Worm (Caenorhabditis elegans) whole organism, young adult: ENCODE data around the gene F26D10.13.

ENCODE experiments used
- B0035.1 ChIP-seq: sonication (generic microtip); optimal IDR thresholded peaks from 2 replicates; lab custom pipeline; 2016; ENCODE audit warnings: missing genetic modification characterization, mild to moderate bottlenecking, missing compliant biosample characterization, missing genotype, missing genetic modification reagents
- F52B5.7 ChIP-seq: sonication (generic microtip); optimal IDR thresholded peaks from 2 replicates; lab custom pipeline; 2016; ENCODE audit warnings: mild to moderate bottlenecking, missing genetic modification characterization, missing compliant biosample characterization
- F55B11.4 ChIP-seq: sonication (generic microtip); optimal IDR thresholded peaks from 2 replicates; lab custom pipeline; 2016; ENCODE audit warnings: missing compliant biosample characterization, missing genetic modification characterization, borderline replicate concordance; ENCODE audit not compliant: insufficient read depth
- F57A8.1 ChIP-seq: fragments of 200-800 bp; sonication (Bioruptor generic); optimal IDR thresholded peaks from 2 replicates; lab custom pipeline; 2018; ENCODE audit warnings: mild to moderate bottlenecking, missing genetic modification characterization, moderate library complexity, missing compliant biosample characterization
- K12H6.12 ChIP-seq: fragments of 200-800 bp; sonication (Bioruptor generic); optimal IDR thresholded peaks from 2 replicates; lab custom pipeline; 2018; ENCODE audit warnings: mild to moderate bottlenecking, missing genetic modification characterization, missing compliant biosample characterization
- T26A5.8 ChIP-seq: sonication (generic microtip); optimal IDR thresholded peaks from 2 replicates; lab custom pipeline; 2016; ENCODE audit warnings: missing genetic modification characterization, missing compliant biosample characterization
- Y53G8AR.9 ChIP-seq: fragments of 200-800 bp; sonication (Bioruptor generic); conservative IDR thresholded peaks from 2 replicates; pipeline ENCODE4 v1.3.6; 2022; ENCODE audit warnings: missing genetic modification reagents, missing genetic modification characterization, missing compliant biosample characterization
- Y79H2A.3 ChIP-seq: fragments of 200-800 bp; sonication (Bioruptor generic); conservative IDR thresholded peaks from 2 replicates; pipeline ENCODE4 v1.3.6; 2022; ENCODE audit warnings: missing genetic modification reagents, missing genetic modification characterization, missing compliant biosample characterization
- akir-1 ChIP-seq: fragments of 200-800 bp; sonication (Bioruptor generic); optimal IDR thresholded peaks from 2 replicates; lab custom pipeline; 2018; ENCODE audit warnings: mild to moderate bottlenecking, missing genetic modification characterization, moderate library complexity, missing compliant biosample characterization
- ama-1 ChIP-seq, 3 experiments: fragments of 150-350 bp in 1 of 3; sonication (generic microtip) in 2 of 3; optimal IDR thresholded peaks; 2 replicates each; lab custom pipeline; 2014 to 2018; ENCODE audit warnings: missing biosample characterization in 2 of 3, missing genetic modification characterization in 2 of 3, missing genetic modification reagents in 2 of 3
- atf-7 ChIP-seq: sonication (generic microtip); optimal IDR thresholded peaks from 2 replicates; lab custom pipeline; 2017; ENCODE audit warnings: mild to moderate bottlenecking, missing genetic modification characterization, missing compliant biosample characterization
- attf-6 ChIP-seq: fragments of 200-800 bp; sonication (Bioruptor generic); IDR thresholded peaks from 2 replicates; pipeline ENCODE4 v1.3.6; 2022; ENCODE audit warnings: missing genetic modification reagents, missing genetic modification characterization, missing compliant biosample characterization
- cebp-1 ChIP-seq, 2 experiments: fragments of 200-800 bp in 1 of 2; sonication (Bioruptor generic) in 1 of 2; sonication (generic microtip) in 1 of 2; IDR thresholded peaks in 1 of 2; optimal IDR thresholded peaks in 1 of 2; 2 replicates each; pipeline versions ENCODE4 v1.3.6 to Lab custom; 2017 to 2022; ENCODE audit warnings: missing compliant biosample characterization in 2 of 2, missing genetic modification characterization in 2 of 2, mild to moderate bottlenecking in 1 of 2, missing genetic modification reagents in 1 of 2, moderate library complexity in 1 of 2
- ceh-27 ChIP-seq: fragments of 200-800 bp; sonication (Bioruptor generic); optimal IDR thresholded peaks from 2 replicates; lab custom pipeline; 2018; ENCODE audit warnings: mild to moderate bottlenecking, missing genetic modification characterization, moderate library complexity, missing compliant biosample characterization
- ceh-58 ChIP-seq: fragments of 200-800 bp; sonication (Bioruptor generic); IDR thresholded peaks from 2 replicates; pipeline ENCODE4 v1.3.6; 2022; ENCODE audit warnings: missing genetic modification characterization, missing compliant biosample characterization
- chd-7 ChIP-seq: sonication (generic microtip); optimal IDR thresholded peaks from 2 replicates; lab custom pipeline; 2016; ENCODE audit warnings: mild to moderate bottlenecking, missing genetic modification characterization, moderate library complexity, missing compliant biosample characterization
- hrde-1 ChIP-seq: sonication (generic microtip); optimal IDR thresholded peaks from 2 replicates; lab custom pipeline; 2016; ENCODE audit warnings: missing genetic modification characterization, mild to moderate bottlenecking, missing compliant biosample characterization, moderate library complexity, missing genotype, missing genetic modification reagents, borderline replicate concordance
- hsf-1 ChIP-seq: fragments of 200-800 bp; sonication (Bioruptor generic); IDR thresholded peaks from 2 replicates; pipeline ENCODE4 v1.3.6; 2022; ENCODE audit warnings: missing genetic modification reagents, missing genetic modification characterization, missing compliant biosample characterization
- let-526 ChIP-seq: fragments of 200-800 bp; sonication (Bioruptor generic); IDR thresholded peaks from 2 replicates; pipeline ENCODE4 v1.3.6; 2022; ENCODE audit warnings: missing genetic modification reagents, missing genetic modification characterization, missing compliant biosample characterization
- lin-35 ChIP-seq, 3 experiments: fragments of 150-350 bp in 2 of 3; sonication (generic microtip) in 1 of 3; optimal IDR thresholded peaks; 2 replicates each; lab custom pipeline; 2014 to 2018; ENCODE audit warnings: missing biosample characterization in 3 of 3, missing genetic modification characterization in 3 of 3, missing genetic modification reagents in 3 of 3
- lin-40 ChIP-seq: sonication (generic microtip); optimal IDR thresholded peaks from 2 replicates; lab custom pipeline; 2016; ENCODE audit warnings: missing genetic modification characterization, mild to moderate bottlenecking, missing compliant biosample characterization, missing genotype, missing genetic modification reagents
- lsy-27 ChIP-seq: sonication (generic microtip); optimal IDR thresholded peaks from 2 replicates; lab custom pipeline; 2017; ENCODE audit warnings: missing genetic modification characterization, mild to moderate bottlenecking, missing compliant biosample characterization, antibody characterized with exemption, missing genotype, borderline replicate concordance; ENCODE audit not compliant: insufficient read depth
- madf-3 ChIP-seq: fragments of 200-800 bp; sonication (Bioruptor generic); IDR thresholded peaks from 2 replicates; pipeline ENCODE4 v1.3.6; 2022; ENCODE audit warnings: missing genetic modification reagents, missing genetic modification characterization, missing compliant biosample characterization
- mel-28 ChIP-seq: sonication (generic microtip); optimal IDR thresholded peaks from 2 replicates; lab custom pipeline; 2016; ENCODE audit warnings: borderline replicate concordance, mild to moderate bottlenecking, missing genetic modification characterization, missing compliant biosample characterization
- nfyb-1 ChIP-seq: fragments of 200-800 bp; sonication (Bioruptor generic); IDR thresholded peaks from 2 replicates; pipeline ENCODE4 v1.3.6; 2022; ENCODE audit warnings: missing genetic modification reagents, missing genetic modification characterization, missing compliant biosample characterization
- nhr-80 ChIP-seq: sonication (generic microtip); optimal IDR thresholded peaks from 2 replicates; lab custom pipeline; 2016; ENCODE audit warnings: missing genetic modification characterization, missing compliant biosample characterization
- pbrm-1 ChIP-seq: fragments of 200-800 bp; sonication (Bioruptor generic); IDR thresholded peaks from 2 replicates; pipeline ENCODE4 v1.3.6; 2022; ENCODE audit warnings: missing genetic modification reagents, missing genetic modification characterization, missing compliant biosample characterization
- rcor-1 ChIP-seq: fragments of 200-800 bp; sonication (Bioruptor generic); IDR thresholded peaks from 2 replicates; pipeline ENCODE4 v1.3.6; 2022; ENCODE audit warnings: missing genetic modification reagents, missing genetic modification characterization, missing compliant biosample characterization
- repo-1 ChIP-seq: sonication (generic microtip); optimal IDR thresholded peaks from 2 replicates; lab custom pipeline; 2017; ENCODE audit warnings: mild to moderate bottlenecking, missing genetic modification characterization, missing compliant biosample characterization
- snpc-1.1 ChIP-seq: sonication (generic microtip); optimal IDR thresholded peaks from 2 replicates; lab custom pipeline; 2017; ENCODE audit warnings: missing genetic modification characterization, mild to moderate bottlenecking, missing compliant biosample characterization, antibody characterized with exemption, moderate library complexity, missing genotype, missing genetic modification reagents; ENCODE audit not compliant: insufficient read depth
- snpc-4 ChIP-seq, 5 experiments: fragments of 150-350 bp in 1 of 5; sonication (generic microtip) in 4 of 5; optimal IDR thresholded peaks; 2 replicates each; lab custom pipeline; 2014 to 2018; ENCODE audit warnings: missing genetic modification characterization in 5 of 5, missing biosample characterization in 3 of 5, antibody characterized with exemption in 2 of 5, mild to moderate bottlenecking in 2 of 5, missing compliant biosample characterization in 2 of 5, missing genotype in 2 of 5, moderate library complexity in 2 of 5, missing genetic modification reagents in 1 of 5
- sptf-2 ChIP-seq: fragments of 200-800 bp; sonication (Bioruptor generic); optimal IDR thresholded peaks from 2 replicates; lab custom pipeline; 2018; ENCODE audit warnings: mild to moderate bottlenecking, missing genetic modification characterization, missing compliant biosample characterization
- unc-62 ChIP-seq: fragments of 150-350 bp; optimal IDR thresholded peaks from 2 replicates; lab custom pipeline; 2014; ENCODE audit warnings: missing biosample characterization, missing genetic modification reagents, missing genetic modification characterization
- ztf-18 ChIP-seq: sonication (generic microtip); optimal IDR thresholded peaks from 2 replicates; lab custom pipeline; 2016; ENCODE audit warnings: missing genotype, mild to moderate bottlenecking, missing genetic modification characterization, missing compliant biosample characterization

The F26D10.13 gene

ce11 chrIV:17293068-17293467 lies 28.5 kb upstream of the F26D10.13 start:
- no peak for TF ChIP-seq K12H6.12 (tag; lab: Kevin White, UChicago)
- TF ChIP-seq nhr-80: peak; percentile 9

- no peak for TF ChIP-seq hrde-1 (tag; lab: Kevin White, UChicago)
- peak; percentile 45 for TF ChIP-seq nhr-80
- TF ChIP-seq ceh-27: no peak
- TF ChIP-seq lsy-27 (tag; lab: Kevin White, UChicago): no peak
- TF ChIP-seq, all 124 proteins: peak for 1
Measured at ce11 chrIV:17292350-17292749, 27.7 kb upstream of the F26D10.13 start.

- TF ChIP-seq repo-1: no peak
- TF ChIP-seq chd-7: no peak
- no peak for TF ChIP-seq F52B5.7
- no peak for TF ChIP-seq unc-62 (GFP tag; lab: Kevin White, UChicago)
- no peak for TF ChIP-seq akir-1
Measured at ce11 chrIV:17291629-17292199, 27.1 kb upstream of the F26D10.13 start, which contains the start of the genes T28F3.11 and slc-17.4. T28F3.11 (minus strand) TSS chrIV:17291679. slc-17.4 (minus strand) TSS chrIV:17291733.

- TF ChIP-seq nfyb-1 (GFP tag; lab: Robert Waterston, UW) (0 out of 2 replicates have a peak, but pooled peaks have one; percentile 28), F55B11.4 (tag; lab: Kevin White, UChicago) (no peak), madf-3 (GFP tag; lab: Robert Waterston, UW) (0 out of 2 replicates have a peak, but pooled peaks have one; percentile 62)
Measured at ce11 chrIV:17287908-17288675, 23.5 kb upstream of the F26D10.13 start, which contains the start of gene zipt-7.1. zipt-7.1 (minus strand) TSS chrIV:17288139.

ce11 chrIV:17285263-17285662 lies 20.6 kb upstream of the F26D10.13 start:
- no peak for TF ChIP-seq lin-35 (GFP tag; optimal IDR thresholded peaks at IDR 0.05; lab: Kevin White, UChicago)
- TF ChIP-seq hsf-1 (GFP tag; lab: Robert Waterston, UW): peak; percentile 50; the same call in 1 of the 2 replicates
- no peak for TF ChIP-seq ztf-18 (tag; lab: Kevin White, UChicago)
- TF ChIP-seq F57A8.1 (GFP tag; lab: Kevin White, UChicago): no peak
- TF ChIP-seq B0035.1 (tag; lab: Kevin White, UChicago): no peak
- no peak for TF ChIP-seq Y53G8AR.9 (GFP tag; lab: Robert Waterston, UW)
- no peak for TF ChIP-seq snpc-1.1 (tag; lab: Kevin White, UChicago)
- TF ChIP-seq lin-40: peak; percentile 33
- no peak for TF ChIP-seq ceh-58 (GFP tag; lab: Robert Waterston, UW)
- no peak for TF ChIP-seq cebp-1 (GFP tag; IDR thresholded peaks at IDR 0.05; lab: Robert Waterston, UW)
- peak; percentile 84 for TF ChIP-seq cebp-1 (tag; optimal IDR thresholded peaks at IDR 0.05; lab: Kevin White, UChicago)
- TF ChIP-seq ama-1 (optimal IDR thresholded peaks at IDR 0.05; lab: Kevin White, UChicago): no peak
- TF ChIP-seq ama-1 (GFP tag; optimal IDR thresholded peaks at IDR 0.05; lab: Kevin White, UChicago): no peak
- TF ChIP-seq let-526 (GFP tag; lab: Robert Waterston, UW): no peak
- no peak for TF ChIP-seq snpc-4 (GFP tag; optimal IDR thresholded peaks at IDR 0.05; lab: Kevin White, UChicago)
- TF ChIP-seq snpc-4 (tag; optimal IDR thresholded peaks at IDR 0.05; lab: Kevin White, UChicago): peak in 1 of 4 experiments; percentile 31
- no peak for TF ChIP-seq pbrm-1 (GFP tag; lab: Robert Waterston, UW)
- no peak for TF ChIP-seq Y79H2A.3 (GFP tag; lab: Robert Waterston, UW)
- TF ChIP-seq rcor-1 (GFP tag; lab: Robert Waterston, UW): no peak
- TF ChIP-seq mel-28 (tag; lab: Kevin White, UChicago): no peak
- no peak for TF ChIP-seq repo-1
- no peak for TF ChIP-seq sptf-2 (GFP tag; lab: Kevin White, UChicago)
- TF ChIP-seq T26A5.8: no peak
- 0 out of 2 replicates have a peak, but pooled peaks have one; percentile 54 for TF ChIP-seq attf-6
- TF ChIP-seq atf-7: peak; percentile 30
